Fruit fly (Drosophila melanogaster): ENCODE data around the gene CG12253.

DNA sequence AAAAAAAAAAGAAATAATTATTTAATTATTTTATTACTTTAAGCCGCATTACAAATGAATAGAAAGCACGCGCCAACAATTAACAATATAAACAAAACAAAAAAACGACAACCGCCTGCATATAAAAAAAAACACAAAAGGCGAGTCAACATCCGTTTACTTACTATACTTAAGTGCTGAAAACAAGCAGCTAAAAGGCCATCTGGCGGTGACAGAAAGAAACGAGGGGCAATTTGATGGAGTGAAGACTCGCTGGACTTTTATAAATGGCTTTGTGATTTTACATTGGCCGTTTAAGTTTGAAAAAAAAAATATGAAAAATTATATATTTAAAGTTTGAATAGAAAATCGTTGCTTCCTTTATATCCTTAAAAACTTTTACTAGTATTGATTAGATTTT, 47.4 kb upstream of the CG12253 start:
- no peak for TF ChIP-seq HLH106 (tag; optimal IDR thresholded peaks at IDR 0.05)
- TF ChIP-seq h (GFP tag; optimal IDR thresholded peaks at IDR 0.05) = no peak
- no peak for TF ChIP-seq OdsH (GFP tag; optimal IDR thresholded peaks at IDR 0.05)
- TF ChIP-seq CG32264 (GFP tag; optimal IDR thresholded peaks at IDR 0.05) = no peak
- TF ChIP-seq psq (GFP tag; optimal IDR thresholded peaks at IDR 0.05) = no peak
- no peak for TF ChIP-seq jim (GFP tag; optimal IDR thresholded peaks at IDR 0.05)
- TF ChIP-seq Hr83 (GFP tag; optimal IDR thresholded peaks at IDR 0.05; ENCODE audit: poor library complexity, severe bottlenecking) = no peak
- no peak for TF ChIP-seq usp (GFP tag; optimal IDR thresholded peaks at IDR 0.05)
- no peak for TF ChIP-seq br (GFP tag; optimal IDR thresholded peaks at IDR 0.05)
- TF ChIP-seq fru (GFP tag; optimal IDR thresholded peaks at IDR 0.05) = no peak
